Fruit fly (Drosophila melanogaster) whole organism, embryonic: ENCODE measurements around the gene Sprn.

Experiments
- ATbp ChIP-seq: fragments of 200-800 bp; sonication (Bioruptor generic); optimal IDR thresholded peaks from 2 replicates; lab custom pipeline; 2017; ENCODE audit warnings: missing biosample characterization, mild to moderate bottlenecking, missing genetic modification characterization, missing genetic modification reagents
- Atf3 ChIP-seq: fragments of 200-800 bp; sonication (Bioruptor generic); optimal IDR thresholded peaks from 3 replicates; lab custom pipeline; 2016; ENCODE audit warnings: missing biosample characterization, missing genetic modification characterization
- Awh ChIP-seq: fragments of 200-800 bp; sonication (Bioruptor generic); IDR thresholded peaks from 2 replicates; pipeline ENCODE4, ENCODE4 v1.3.6; 2022; ENCODE audit warnings: missing biosample characterization, missing genetic modification characterization
- Blimp-1 ChIP-seq: fragments of 200-800 bp; sonication (Bioruptor generic); optimal IDR thresholded peaks from 3 replicates; lab custom pipeline; 2018; ENCODE audit warnings: missing biosample characterization, missing genetic modification characterization, mild to moderate bottlenecking, moderate library complexity, missing genetic modification reagents
- CG11085 ChIP-seq: fragments of 200-800 bp; sonication (Bioruptor generic); IDR thresholded peaks from 2 replicates; pipeline ENCODE4 v1.3.6; 2022; ENCODE audit warnings: missing biosample characterization, missing genetic modification characterization
- CG11456 ChIP-seq: fragments of 200-800 bp; sonication (Bioruptor generic); IDR thresholded peaks from 3 replicates; pipeline ENCODE4 v1.3.6; 2022; ENCODE audit warnings: missing biosample characterization, missing genetic modification characterization
- CG11504 ChIP-seq: fragments of 200-800 bp; sonication (Bioruptor generic); optimal IDR thresholded peaks from 3 replicates; lab custom pipeline; 2019; ENCODE audit warnings: missing biosample characterization, mild to moderate bottlenecking, missing genetic modification characterization, moderate library complexity
- CG11696 ChIP-seq: fragments of 200-800 bp; sonication (Bioruptor generic); IDR thresholded peaks from 2 replicates; pipeline ENCODE4 v1.3.6; 2022; ENCODE audit warnings: missing biosample characterization, missing genetic modification characterization
- CG12942 ChIP-seq: fragments of 200-800 bp; sonication (Bioruptor generic); optimal IDR thresholded peaks from 3 replicates; lab custom pipeline; 2016; ENCODE audit warnings: missing biosample characterization, missing genetic modification characterization
- CG14441 ChIP-seq: fragments of 200-800 bp; sonication (Bioruptor generic); IDR thresholded peaks from 2 replicates; pipeline ENCODE4 v1.3.6; 2022; ENCODE audit warnings: missing biosample characterization, missing genetic modification characterization
- CG15011 ChIP-seq: fragments of 200-800 bp; sonication (Bioruptor generic); optimal IDR thresholded peaks from 3 replicates; lab custom pipeline; 2018; ENCODE audit warnings: missing biosample characterization, mild to moderate bottlenecking, missing genetic modification characterization
- CG16813 ChIP-seq: fragments of 200-800 bp; sonication (Bioruptor generic); IDR thresholded peaks from 3 replicates; pipeline ENCODE4 v1.3.6; 2022; ENCODE audit warnings: missing biosample characterization, missing genetic modification characterization; ENCODE audit not compliant: partially characterized antibody
- CG17802 ChIP-seq: fragments of 200-800 bp; sonication (Bioruptor generic); optimal IDR thresholded peaks from 2 replicates; lab custom pipeline; 2018; ENCODE audit warnings: missing biosample characterization, mild to moderate bottlenecking, missing genetic modification characterization, moderate library complexity
- CG17912 ChIP-seq: fragments of 200-800 bp; sonication (Bioruptor generic); optimal IDR thresholded peaks from 2 replicates; lab custom pipeline; 2018; ENCODE audit warnings: missing biosample characterization, mild to moderate bottlenecking, missing genetic modification characterization
- CG3065 ChIP-seq: fragments of 200-800 bp; sonication (Bioruptor generic); optimal IDR thresholded peaks from 2 replicates; lab custom pipeline; 2016; ENCODE audit warnings: missing biosample characterization, missing genetic modification characterization
- CG31441 ChIP-seq: fragments of 200-800 bp; sonication (Bioruptor generic); IDR thresholded peaks from 2 replicates; pipeline ENCODE4 v1.3.6; 2022; ENCODE audit warnings: missing biosample characterization, missing genetic modification characterization
- CG33213 ChIP-seq: fragments of 200-800 bp; sonication (Bioruptor generic); optimal IDR thresholded peaks from 3 replicates; lab custom pipeline; 2016; ENCODE audit warnings: missing biosample characterization, missing genetic modification characterization
- CG3995 ChIP-seq: fragments of 200-800 bp; sonication (Bioruptor generic); optimal IDR thresholded peaks from 3 replicates; lab custom pipeline; 2016; ENCODE audit warnings: missing biosample characterization, missing genetic modification characterization
- CG4707 ChIP-seq: fragments of 200-800 bp; sonication (Bioruptor generic); optimal IDR thresholded peaks from 2 replicates; lab custom pipeline; 2018; ENCODE audit warnings: missing biosample characterization, mild to moderate bottlenecking, missing genetic modification characterization, moderate library complexity
- CG5245 ChIP-seq: fragments of 200-800 bp; sonication (Bioruptor generic); optimal IDR thresholded peaks from 3 replicates; lab custom pipeline; 2016; ENCODE audit warnings: missing biosample characterization, missing genetic modification characterization
- CG7839 ChIP-seq: fragments of 200-800 bp; sonication (Bioruptor generic); optimal IDR thresholded peaks from 3 replicates; lab custom pipeline; 2018; ENCODE audit warnings: missing biosample characterization, mild to moderate bottlenecking, missing genetic modification characterization, moderate library complexity
- CG7987 ChIP-seq: fragments of 200-800 bp; sonication (Bioruptor generic); optimal IDR thresholded peaks from 2 replicates; lab custom pipeline; 2018; ENCODE audit warnings: missing biosample characterization, mild to moderate bottlenecking, missing genetic modification characterization, moderate library complexity
- CG8765 ChIP-seq: fragments of 200-800 bp; sonication (Bioruptor generic); IDR thresholded peaks from 2 replicates; pipeline ENCODE4 v1.3.6; 2022; ENCODE audit warnings: missing biosample characterization, missing genetic modification characterization
- CG8944 ChIP-seq: fragments of 200-800 bp; sonication (Bioruptor generic); optimal IDR thresholded peaks from 3 replicates; lab custom pipeline; 2016; ENCODE audit warnings: missing biosample characterization, missing genetic modification characterization
- CG9215 ChIP-seq: fragments of 200-800 bp; sonication (Bioruptor generic); IDR thresholded peaks from 2 replicates; pipeline ENCODE4 v1.3.6; 2022; ENCODE audit warnings: missing biosample characterization, missing genetic modification characterization
- CG9437 ChIP-seq: fragments of 200-800 bp; sonication (Bioruptor generic); optimal IDR thresholded peaks from 2 replicates; lab custom pipeline; 2018; ENCODE audit warnings: missing biosample characterization, mild to moderate bottlenecking, missing genetic modification characterization
- HLH54F ChIP-seq: fragments of 200-800 bp; sonication (Bioruptor generic); optimal IDR thresholded peaks from 3 replicates; lab custom pipeline; 2016; ENCODE audit warnings: missing biosample characterization, missing genetic modification characterization
- HmgD ChIP-seq: fragments of 200-800 bp; sonication (Bioruptor generic); optimal IDR thresholded peaks from 3 replicates; lab custom pipeline; 2016; ENCODE audit warnings: missing biosample characterization, missing genetic modification characterization
- Hr3 ChIP-seq: fragments of 200-800 bp; sonication (Bioruptor generic); optimal IDR thresholded peaks from 3 replicates; lab custom pipeline; 2016; ENCODE audit warnings: missing biosample characterization, missing genetic modification characterization
- Hr51 ChIP-seq, 2 experiments: fragments of 200-800 bp; sonication (Bioruptor generic); optimal IDR thresholded peaks; 2 replicates in 1 of 2; 3 replicates in 1 of 2; lab custom pipeline; 2016 to 2018; ENCODE audit warnings: missing biosample characterization in 2 of 2, missing genetic modification characterization in 2 of 2, mild to moderate bottlenecking in 1 of 2, moderate library complexity in 1 of 2
- Meics ChIP-seq: fragments of 200-800 bp; sonication (Bioruptor generic); optimal IDR thresholded peaks from 2 replicates; lab custom pipeline; 2017; ENCODE audit warnings: missing biosample characterization, mild to moderate bottlenecking, missing genetic modification characterization
- Ptx1 ChIP-seq: fragments of 200-800 bp; sonication (Bioruptor generic); IDR thresholded peaks from 2 replicates; pipeline ENCODE4 v1.3.6; 2022; ENCODE audit warnings: missing biosample characterization, missing genetic modification characterization
- Stat92E ChIP-seq, 3 experiments: fragments of >200 bp in 2 of 3; fragments of 200-800 bp in 1 of 3; sonication (Bioruptor generic) in 1 of 3; optimal IDR thresholded peaks; 2 replicates each; lab custom pipeline; 2017 to 2019; ENCODE audit warnings: missing biosample characterization in 3 of 3, missing genetic modification characterization in 3 of 3, mild to moderate bottlenecking in 1 of 3, moderate library complexity in 1 of 3
- Usf ChIP-seq: fragments of 200-800 bp; sonication (Bioruptor generic); optimal IDR thresholded peaks from 2 replicates; lab custom pipeline; 2017; ENCODE audit warnings: missing genotype, missing biosample characterization, missing genetic modification characterization
- al ChIP-seq: fragments of 200-800 bp; sonication (Bioruptor generic); IDR thresholded peaks from 2 replicates; pipeline ENCODE4 v1.3.6; 2022; ENCODE audit warnings: missing biosample characterization, missing genetic modification characterization
- cato ChIP-seq: fragments of 200-800 bp; sonication (Bioruptor generic); optimal IDR thresholded peaks from 2 replicates; lab custom pipeline; 2016; ENCODE audit warnings: missing biosample characterization, missing genetic modification characterization, borderline replicate concordance
- crc ChIP-seq: fragments of 200-800 bp; sonication (Bioruptor generic); optimal IDR thresholded peaks from 2 replicates; lab custom pipeline; 2016; ENCODE audit warnings: missing biosample characterization, missing genetic modification characterization
- crol ChIP-seq: fragments of 200-800 bp; sonication (Bioruptor generic); IDR thresholded peaks from 2 replicates; pipeline ENCODE4 v1.3.6; 2022; ENCODE audit warnings: missing biosample characterization, missing genetic modification characterization
- cwo ChIP-seq: fragments of 200-800 bp; sonication (Bioruptor generic); optimal IDR thresholded peaks from 3 replicates; lab custom pipeline; 2017; ENCODE audit warnings: missing biosample characterization, missing genetic modification characterization, mild to moderate bottlenecking, moderate library complexity, missing genetic modification reagents
- dimm ChIP-seq: fragments of 200-800 bp; sonication (Bioruptor generic); IDR thresholded peaks from 2 replicates; pipeline ENCODE4 v1.3.6; 2022; ENCODE audit warnings: missing biosample characterization, missing genetic modification characterization
- gcm2 ChIP-seq: fragments of 200-800 bp; sonication (Bioruptor generic); optimal IDR thresholded peaks from 2 replicates; lab custom pipeline; 2016; ENCODE audit warnings: missing biosample characterization, missing genetic modification characterization
- gsb ChIP-seq: fragments of 200-800 bp; sonication (Bioruptor generic); IDR thresholded peaks from 2 replicates; pipeline ENCODE4 v1.3.6; 2022; ENCODE audit warnings: missing biosample characterization, missing genetic modification characterization
- her ChIP-seq: fragments of 200-800 bp; sonication (Bioruptor generic); optimal IDR thresholded peaks from 2 replicates; lab custom pipeline; 2016; ENCODE audit warnings: missing biosample characterization, missing genetic modification characterization
- ken ChIP-seq: fragments of 200-800 bp; sonication (Bioruptor generic); IDR thresholded peaks from 3 replicates; pipeline ENCODE4 v1.3.6; 2022; ENCODE audit warnings: missing biosample characterization, missing genetic modification characterization
- pan ChIP-seq, 4 experiments: fragments of >200 bp in 3 of 4; fragments of 200-800 bp in 1 of 4; sonication (Bioruptor generic) in 1 of 4; optimal IDR thresholded peaks in 3 of 4; IDR thresholded peaks in 1 of 4; 2 replicates each; pipeline versions ENCODE4 v1.3.6 to Lab custom; 2017 to 2022; ENCODE audit warnings: missing biosample characterization in 2 of 4, missing genetic modification characterization in 2 of 4, mixed read lengths in 1 of 4
- ro ChIP-seq: fragments of 200-800 bp; sonication (Bioruptor generic); IDR thresholded peaks from 2 replicates; pipeline ENCODE4 v1.3.6; 2022; ENCODE audit warnings: missing biosample characterization, missing genetic modification characterization
- sisA ChIP-seq: fragments of 200-800 bp; sonication (Bioruptor generic); IDR thresholded peaks from 2 replicates; pipeline ENCODE4 v1.3.6; 2022; ENCODE audit warnings: missing biosample characterization, missing genetic modification characterization
- so ChIP-seq: fragments of 200-800 bp; sonication (Bioruptor generic); IDR thresholded peaks from 3 replicates; pipeline ENCODE4 v1.3.6; 2022; ENCODE audit warnings: missing biosample characterization, missing genetic modification characterization
- tap ChIP-seq: fragments of 200-800 bp; optimal IDR thresholded peaks from 3 replicates; lab custom pipeline; 2019; ENCODE audit warnings: missing biosample characterization, mild to moderate bottlenecking, missing genetic modification characterization, moderate library complexity
- trem ChIP-seq: fragments of 200-800 bp; optimal IDR thresholded peaks from 3 replicates; lab custom pipeline; 2019; ENCODE audit warnings: missing biosample characterization, mild to moderate bottlenecking, missing genetic modification characterization, moderate library complexity

The Sprn gene

dm6 chr3L:11896756-11897155, 17.8 kb downstream of the Sprn start (continued):
- no peak for TF ChIP-seq CG8765 (GFP tag; lab: Robert Waterston, UW)
- TF ChIP-seq dimm = no peak
- TF ChIP-seq ken (GFP tag; lab: Robert Waterston, UW) = 0 out of 3 replicates have a peak, but pooled peaks have one; percentile 35
- TF ChIP-seq Ptx1 = peak; percentile 52; the same call in 1 of the 2 replicates
- TF ChIP-seq CG7839 (tag; lab: Kevin White, UChicago) = peak; percentile 21
- no peak for TF ChIP-seq CG3995 (GFP tag; lab: Kevin White, UChicago)
- peak in 1 of 2 experiments; percentile 5 for TF ChIP-seq Hr51 (GFP tag; optimal IDR thresholded peaks at IDR 0.05; lab: Kevin White, UChicago)
- TF ChIP-seq Meics = peak; percentile 38
- peak; percentile 57 for TF ChIP-seq CG11504 (tag; lab: Kevin White, UChicago)
- no peak for TF ChIP-seq CG14441 (GFP tag; lab: Robert Waterston, UW)
- no peak for TF ChIP-seq CG9437 (GFP tag; lab: Kevin White, UChicago)
- TF ChIP-seq CG4707 (GFP tag; lab: Kevin White, UChicago) = no peak
- no peak for TF ChIP-seq al (GFP tag; lab: Robert Waterston, UW)
- peak; percentile 10 for TF ChIP-seq trem (tag; lab: Kevin White, UChicago)
- TF ChIP-seq sisA (GFP tag; lab: Robert Waterston, UW) = no peak
- no peak for TF ChIP-seq ro
- TF ChIP-seq CG31441 (GFP tag; lab: Robert Waterston, UW) = peak; percentile 36; the same call in 1 of the 2 replicates
- TF ChIP-seq, all 482 proteins: peak for 36

- TF ChIP-seq CG11456 (GFP tag; lab: Robert Waterston, UW) (no peak), tap (tag; lab: Kevin White, UChicago) (no peak), crol (GFP tag; lab: Robert Waterston, UW) (no peak), Usf (GFP tag; lab: Kevin White, UChicago) (no peak), HLH54F (GFP tag; lab: Kevin White, UChicago) (no peak), CG7987 (GFP tag; lab: Kevin White, UChicago) (no peak), CG33213 (GFP tag; lab: Kevin White, UChicago) (no peak), cwo (no peak), CG3065 (GFP tag; lab: Kevin White, UChicago) (no peak), Awh (no peak), CG9215 (GFP tag; lab: Robert Waterston, UW) (no peak), CG11085 (GFP tag; lab: Robert Waterston, UW) (no peak), ATbp (GFP tag; lab: Kevin White, UChicago) (no peak), CG8944 (GFP tag; lab: Kevin White, UChicago) (no peak), Stat92E (GFP tag; optimal IDR thresholded peaks at IDR 0.05; lab: Kevin White, UChicago) (no peak), Atf3 (GFP tag; lab: Kevin White, UChicago) (peak; percentile 25), CG17912 (GFP tag; lab: Kevin White, UChicago) (no peak), CG5245 (GFP tag; lab: Kevin White, UChicago) (no peak), CG17802 (tag; lab: Kevin White, UChicago) (no peak), cato (GFP tag; lab: Kevin White, UChicago) (no peak), CG12942 (no peak), gcm2 (GFP tag; lab: Kevin White, UChicago) (no peak), CG16813 (GFP tag; lab: Robert Waterston, UW) (no peak), CG11696 (GFP tag; lab: Robert Waterston, UW) (no peak), crc (GFP tag; lab: Kevin White, UChicago) (no peak), Hr3 (GFP tag; lab: Kevin White, UChicago) (peak; percentile 94), HmgD (no peak), Meics (no peak), CG11504 (tag; lab: Kevin White, UChicago) (no peak), CG15011 (GFP tag; lab: Kevin White, UChicago) (no peak), her (GFP tag; lab: Kevin White, UChicago) (no peak), CG9437 (GFP tag; lab: Kevin White, UChicago) (no peak), pan (optimal IDR thresholded peaks at IDR 0.05; lab: Kevin White, UChicago) (no peak), pan (GFP tag; optimal IDR thresholded peaks at IDR 0.05 in 1 of 2, IDR thresholded peaks at IDR 0.05 in 1 of 2) (no peak), Blimp-1 (GFP tag; lab: Kevin White, UChicago) (no peak), gsb (GFP tag; lab: Robert Waterston, UW) (no peak), so (GFP tag; lab: Robert Waterston, UW) (no peak)
Observed at dm6 chr3L:11918217-11918616, 39.3 kb downstream of the Sprn start.
